Fruit fly (Drosophila melanogaster): ENCODE measurements around the gene CG4789.

CG4789 gene

dm6 chrX:16783743-16784142 lies 17.0 kb upstream of the CG4789 start, which contains the start of gene mRpL22 (continued):
- TF ChIP-seq Mrtf (GFP tag; IDR thresholded peaks at IDR 0.05) (no peak), CG16863 (GFP tag; optimal IDR thresholded peaks at IDR 0.05) (no peak), lov (optimal IDR thresholded peaks at IDR 0.05) (no peak), lov (GFP tag; IDR thresholded peaks at IDR 0.05) (no peak), CG1233 (GFP tag; optimal IDR thresholded peaks at IDR 0.05) (no peak), wor (GFP tag; IDR thresholded peaks at IDR 0.05) (no peak), nerfin-1 (tag; optimal IDR thresholded peaks at IDR 0.05) (no peak), CG7372 (GFP tag; IDR thresholded peaks at IDR 0.05) (no peak), CG1603 (tag; optimal IDR thresholded peaks at IDR 0.05) (peak; percentile 8), CG6689 (GFP tag; IDR thresholded peaks at IDR 0.05) (no peak), twi (tag; optimal IDR thresholded peaks at IDR 0.05) (no peak), HLH4C (GFP tag; IDR thresholded peaks at IDR 0.05; ENCODE audit: partially characterized antibody) (no peak; the same call in 2 of the 3 replicates), CG7963 (GFP tag; IDR thresholded peaks at IDR 0.05; ENCODE audit: partially characterized antibody) (no peak), Meics (GFP tag; optimal IDR thresholded peaks at IDR 0.05) (no peak), her (GFP tag; optimal IDR thresholded peaks at IDR 0.05) (no peak), zfh2 (GFP tag; optimal IDR thresholded peaks at IDR 0.05) (no peak), klu (GFP tag; IDR thresholded peaks at IDR 0.05) (no peak), ash1 (GFP tag; optimal IDR thresholded peaks at IDR 0.05) (no peak), CG10274 (GFP tag; optimal IDR thresholded peaks at IDR 0.05) (no peak), Neu2 (GFP tag; optimal IDR thresholded peaks at IDR 0.05; ENCODE audit: borderline replicate concordance) (no peak), toy (GFP tag; IDR thresholded peaks at IDR 0.05) (no peak), rib (GFP tag; IDR thresholded peaks at IDR 0.05) (no peak), CG4282 (GFP tag; optimal IDR thresholded peaks at IDR 0.05) (no peak), pum (GFP tag; optimal IDR thresholded peaks at IDR 0.05) (no peak), peb (GFP tag; IDR thresholded peaks at IDR 0.05) (no peak), CG4424 (GFP tag; optimal IDR thresholded peaks at IDR 0.05) (no peak), YL-1 (GFP tag; optimal IDR thresholded peaks at IDR 0.05) (peak; percentile 21), sqz (GFP tag; optimal IDR thresholded peaks at IDR 0.05) (peak; percentile 38), abd-A (tag; optimal IDR thresholded peaks at IDR 0.05) (no peak), CG6254 (GFP tag; optimal IDR thresholded peaks at IDR 0.05) (no peak), zen2 (GFP tag; IDR thresholded peaks at IDR 0.05; ENCODE audit: partially characterized antibody) (no peak), CG5953 (GFP tag; IDR thresholded peaks at IDR 0.05) (no peak), MTF-1 (GFP tag; optimal IDR thresholded peaks at IDR 0.05; ENCODE audit: borderline replicate concordance) (no peak), Hr78 (GFP tag; optimal IDR thresholded peaks at IDR 0.05) (no peak), Rfx (GFP tag; IDR thresholded peaks at IDR 0.05) (peak; percentile 31; the same call in 1 of the 2 replicates), jing (GFP tag; optimal IDR thresholded peaks at IDR 0.05) (no peak), CG11398 (GFP tag; optimal IDR thresholded peaks at IDR 0.05) (no peak), slbo (GFP tag; IDR thresholded peaks at IDR 0.05) (peak; percentile 25; the same call in 1 of the 2 replicates), kah (GFP tag; optimal IDR thresholded peaks at IDR 0.05) (no peak), CrebB (tag; optimal IDR thresholded peaks at IDR 0.05) (peak; percentile 28), vvl (GFP tag; IDR thresholded peaks at IDR 0.05) (peak; percentile 10; the same call in 1 of the 2 replicates), CG11696 (GFP tag; IDR thresholded peaks at IDR 0.05) (no peak), Opbp (GFP tag; IDR thresholded peaks at IDR 0.05; ENCODE audit: partially characterized antibody) (peak; percentile 31; the same call in 1 of the 3 replicates), ase (GFP tag; IDR thresholded peaks at IDR 0.05) (no peak), Dek (tag; optimal IDR thresholded peaks at IDR 0.05) (no peak), CG2116 (GFP tag; optimal IDR thresholded peaks at IDR 0.05) (peak; percentile 50), CG32532 (GFP tag; IDR thresholded peaks at IDR 0.05) (no peak), CG10979 (tag; optimal IDR thresholded peaks at IDR 0.05) (no peak), Six4 (GFP tag; optimal IDR thresholded peaks at IDR 0.05) (no peak), NK7.1 (GFP tag; optimal IDR thresholded peaks at IDR 0.05) (no peak), CG4707 (GFP tag; optimal IDR thresholded peaks at IDR 0.05) (no peak), gce (GFP tag; IDR thresholded peaks at IDR 0.05) (no peak)

Data from whole organism, embryonic.